Fruit fly (Drosophila melanogaster) whole organism, adult: Measurements from ENCODE around the gene shv.

ENCODE experiments used
- CG1620 ChIP-seq: fragments of 200-800 bp; sonication (Bioruptor generic); optimal IDR thresholded peaks from 2 replicates; lab custom pipeline; 2016; ENCODE audit warnings: missing biosample characterization, missing genetic modification characterization
- ovo ChIP-seq: fragments of 200-800 bp; sonication (Bioruptor generic); optimal IDR thresholded peaks from 2 replicates; lab custom pipeline; 2016; ENCODE audit warnings: missing biosample characterization, missing genetic modification characterization

dm6 chr2L:493274-493673 lies 40.4 kb downstream of the shv start:
- TF ChIP-seq CG1620 (GFP tag; lab: Kevin White, UChicago): no peak
- TF ChIP-seq ovo (GFP tag; lab: Kevin White, UChicago): no peak
